Worm (Caenorhabditis elegans) whole organism, L4 larva: ENCODE results near the gene F52E4.5.
A peak's percentile ranks its signal among the peaks of the same experiment; 100 is the strongest.

Experiments used
- F10B5.3 ChIP-seq: sonication (generic microtip); optimal IDR thresholded peaks from 2 replicates; lab custom pipeline; 2016; ENCODE audit warnings: mild to moderate bottlenecking, missing genetic modification characterization, missing compliant biosample characterization
- F26F4.8 ChIP-seq: fragments of 200-800 bp; sonication (Bioruptor generic); conservative IDR thresholded peaks from 2 replicates; pipeline ENCODE4 v1.3.6; 2022; ENCODE audit warnings: missing genetic modification characterization, missing compliant biosample characterization
- F37D6.2 ChIP-seq: sonication (generic microtip); optimal IDR thresholded peaks from 2 replicates; lab custom pipeline; 2016; ENCODE audit warnings: mild to moderate bottlenecking, missing genetic modification characterization, missing compliant biosample characterization
- F44E2.7 ChIP-seq: fragments of 200-800 bp; sonication (Bioruptor generic); IDR thresholded peaks from 2 replicates; pipeline ENCODE4 v2.1.2; 2022; ENCODE audit warnings: missing genetic modification characterization, missing compliant biosample characterization
- T20F7.1 ChIP-seq: fragments of 200-800 bp; sonication (Bioruptor generic); optimal IDR thresholded peaks from 2 replicates; lab custom pipeline; 2018; ENCODE audit warnings: mild to moderate bottlenecking, missing genetic modification characterization, missing compliant biosample characterization
- T26A8.4 ChIP-seq: fragments of 200-800 bp; sonication (Bioruptor generic); IDR thresholded peaks from 2 replicates; pipeline ENCODE4 v1.3.6; 2022; ENCODE audit warnings: missing genetic modification characterization, missing compliant biosample characterization
- Y105C5A.15 ChIP-seq: fragments of 200-800 bp; sonication (Bioruptor generic); IDR thresholded peaks from 2 replicates; pipeline ENCODE4 v1.3.6; 2022; ENCODE audit warnings: missing genetic modification characterization, missing compliant biosample characterization
- ZK546.5 ChIP-seq, 2 experiments: sonication (generic microtip); optimal IDR thresholded peaks; 2 replicates each; lab custom pipeline; 2017; ENCODE audit warnings: missing biosample characterization in 2 of 2, missing genetic modification characterization in 2 of 2
- aha-1 ChIP-seq: fragments of 150-350 bp; peaks from one replicate; lab custom pipeline; 2014; ENCODE audit warnings: missing biosample characterization, missing genetic modification characterization
- arid-1 ChIP-seq: fragments of 200-800 bp; sonication (Bioruptor generic); conservative IDR thresholded peaks from 2 replicates; pipeline ENCODE4 v1.3.6; 2022; ENCODE audit warnings: missing genetic modification reagents, missing genetic modification characterization, missing compliant biosample characterization
- ctbp-1 ChIP-seq: fragments of 200-800 bp; sonication (Bioruptor generic); IDR thresholded peaks from 2 replicates; pipeline ENCODE4 v1.3.6; 2022; ENCODE audit warnings: missing genetic modification reagents, missing genetic modification characterization, missing compliant biosample characterization
- daf-16 ChIP-seq, 3 experiments: sonication (generic microtip); optimal IDR thresholded peaks; 2 replicates each; lab custom pipeline; 2016 to 2017; ENCODE audit warnings: missing genetic modification characterization in 3 of 3, missing genetic modification reagents in 3 of 3, mild to moderate bottlenecking in 2 of 3, missing compliant biosample characterization in 2 of 3, missing biosample characterization in 1 of 3, moderate library complexity in 1 of 3
- daf-19 ChIP-seq: fragments of 200-800 bp; sonication (Bioruptor generic); conservative IDR thresholded peaks from 2 replicates; pipeline ENCODE4 v1.3.6; 2022; ENCODE audit warnings: missing genetic modification characterization, missing compliant biosample characterization
- dmd-6 ChIP-seq: fragments of 200-800 bp; sonication (Bioruptor generic); IDR thresholded peaks from 2 replicates; pipeline ENCODE4 v1.3.6; 2022; ENCODE audit warnings: missing genetic modification reagents, missing genetic modification characterization, missing compliant biosample characterization
- dpl-1 ChIP-seq: fragments of 150-350 bp; optimal IDR thresholded peaks from 2 replicates; lab custom pipeline; 2014; ENCODE audit warnings: missing biosample characterization, missing genetic modification reagents, missing genetic modification characterization
- duxl-1 ChIP-seq: sonication (generic microtip); optimal IDR thresholded peaks from 2 replicates; lab custom pipeline; 2016; ENCODE audit warnings: mild to moderate bottlenecking, missing genetic modification characterization, moderate library complexity, missing compliant biosample characterization; ENCODE audit not compliant: poor library complexity
- dve-1 ChIP-seq: sonication (generic microtip); optimal IDR thresholded peaks from 2 replicates; lab custom pipeline; 2017; ENCODE audit warnings: antibody characterized with exemption, mild to moderate bottlenecking, missing genetic modification characterization, missing compliant biosample characterization; ENCODE audit not compliant: insufficient read depth
- gei-8 ChIP-seq: fragments of 200-800 bp; sonication (Bioruptor generic); optimal IDR thresholded peaks from 2 replicates; lab custom pipeline; 2018; ENCODE audit warnings: mild to moderate bottlenecking, missing genetic modification characterization, missing compliant biosample characterization
- hlh-11 ChIP-seq: fragments of 200-800 bp; sonication (Bioruptor generic); optimal IDR thresholded peaks from 2 replicates; lab custom pipeline; 2018; ENCODE audit warnings: mild to moderate bottlenecking, missing genetic modification characterization, missing compliant biosample characterization
- hlh-30 ChIP-seq: sonication (generic microtip); optimal IDR thresholded peaks from 2 replicates; lab custom pipeline; 2017; ENCODE audit warnings: antibody characterized with exemption, mild to moderate bottlenecking, missing genetic modification characterization, missing compliant biosample characterization; ENCODE audit not compliant: insufficient read depth
- lin-1 ChIP-seq: fragments of 200-800 bp; sonication (Bioruptor generic); IDR thresholded peaks from 2 replicates; pipeline ENCODE4 v1.3.6; 2022; ENCODE audit warnings: missing genetic modification reagents, missing genetic modification characterization, missing compliant biosample characterization
- lsy-2 ChIP-seq, 2 experiments: fragments of 150-350 bp in 1 of 2; sonication (generic microtip) in 1 of 2; optimal IDR thresholded peaks; 2 replicates each; lab custom pipeline; 2014 to 2017; ENCODE audit warnings: missing biosample characterization in 2 of 2, missing genetic modification characterization in 2 of 2
- madf-9 ChIP-seq: fragments of 200-800 bp; sonication (Bioruptor generic); conservative IDR thresholded peaks from 2 replicates; pipeline ENCODE4 v1.3.6; 2022; ENCODE audit warnings: missing genetic modification reagents, missing genetic modification characterization, missing compliant biosample characterization
- mdt-29 ChIP-seq: fragments of 200-800 bp; sonication (Bioruptor generic); IDR thresholded peaks from 2 replicates; pipeline ENCODE4 v1.3.6; 2022; ENCODE audit warnings: missing genetic modification reagents, missing genetic modification characterization, missing compliant biosample characterization
- mep-1 ChIP-seq: fragments of 150-350 bp; sonication (generic microtip); optimal IDR thresholded peaks from 3 replicates; lab custom pipeline; 2014; ENCODE audit warnings: missing biosample characterization, missing genetic modification characterization
- nhr-102 ChIP-seq: sonication (generic microtip); optimal IDR thresholded peaks from 2 replicates; lab custom pipeline; 2016; ENCODE audit warnings: mild to moderate bottlenecking, missing genetic modification characterization, moderate library complexity, missing compliant biosample characterization
- nhr-11 ChIP-seq: fragments of 150-350 bp; optimal IDR thresholded peaks from 2 replicates; lab custom pipeline; 2014; ENCODE audit warnings: missing biosample characterization, missing genetic modification characterization
- nhr-28 ChIP-seq: fragments of 150-350 bp; optimal IDR thresholded peaks from 2 replicates; lab custom pipeline; 2014; ENCODE audit warnings: missing biosample characterization, missing genetic modification characterization
- nhr-42 ChIP-seq: fragments of 200-800 bp; sonication (Bioruptor generic); IDR thresholded peaks from 2 replicates; pipeline ENCODE4 v1.3.6; 2022; ENCODE audit warnings: missing genetic modification characterization, missing compliant biosample characterization
- nhr-48 ChIP-seq: sonication (generic microtip); optimal IDR thresholded peaks from 2 replicates; lab custom pipeline; 2016; ENCODE audit warnings: mild to moderate bottlenecking, missing genetic modification characterization, missing compliant biosample characterization
- nhr-76 ChIP-seq: fragments of 150-350 bp; optimal IDR thresholded peaks from 2 replicates; lab custom pipeline; 2014; ENCODE audit warnings: missing biosample characterization, missing genetic modification characterization
- nhr-77 ChIP-seq: fragments of 150-350 bp; optimal IDR thresholded peaks from 2 replicates; lab custom pipeline; 2014; ENCODE audit warnings: missing biosample characterization, missing genetic modification characterization
- pha-4 ChIP-seq, 2 experiments: fragments of 150-350 bp in 1 of 2; fragments of 200-800 bp in 1 of 2; sonication (Bioruptor generic) in 1 of 2; IDR thresholded peaks in 1 of 2; optimal IDR thresholded peaks in 1 of 2; 2 replicates each; pipeline versions ENCODE4 v1.3.6 to Lab custom; 2014 to 2022; ENCODE audit warnings: missing genetic modification characterization in 2 of 2, missing genetic modification reagents in 2 of 2, missing biosample characterization in 1 of 2, missing compliant biosample characterization in 1 of 2
- php-3 ChIP-seq: fragments of 200-800 bp; sonication (Bioruptor generic); IDR thresholded peaks from 2 replicates; pipeline ENCODE4 v1.3.6; 2022; ENCODE audit warnings: missing genetic modification reagents, missing genetic modification characterization, missing compliant biosample characterization
- rbr-2 ChIP-seq: sonication (generic microtip); optimal IDR thresholded peaks from 2 replicates; lab custom pipeline; 2016; ENCODE audit warnings: missing genotype, missing genetic modification characterization, missing compliant biosample characterization
- saeg-2 ChIP-seq: fragments of 200-800 bp; sonication (Bioruptor generic); IDR thresholded peaks from 2 replicates; pipeline ENCODE4 v1.3.6; 2022; ENCODE audit warnings: missing genetic modification reagents, missing genetic modification characterization, missing compliant biosample characterization
- set-16 ChIP-seq: fragments of 200-800 bp; sonication (Bioruptor generic); IDR thresholded peaks from 2 replicates; pipeline ENCODE4 v1.3.6; 2022; ENCODE audit warnings: missing genetic modification reagents, missing genetic modification characterization, missing compliant biosample characterization
- spr-1 ChIP-seq: sonication (generic microtip); optimal IDR thresholded peaks from 2 replicates; lab custom pipeline; 2016; ENCODE audit warnings: mild to moderate bottlenecking, missing genetic modification characterization, missing compliant biosample characterization
- tra-1 ChIP-seq: fragments of 200-800 bp; sonication (Bioruptor generic); IDR thresholded peaks from 2 replicates; pipeline ENCODE4 v1.3.6; 2022; ENCODE audit warnings: missing genetic modification reagents, missing genetic modification characterization, missing compliant biosample characterization
- unc-62 ChIP-seq, 3 experiments: fragments of 150-350 bp in 1 of 3; sonication (generic microtip); optimal IDR thresholded peaks in 2 of 3; peaks in 1 of 3; 1 replicate in 1 of 3; 2 replicates in 2 of 3; lab custom pipeline; 2014 to 2017; ENCODE audit warnings: missing biosample characterization in 3 of 3, missing genetic modification characterization in 3 of 3, missing genetic modification reagents in 3 of 3, missing genotype in 1 of 3

F52E4.5 gene

DNA sequence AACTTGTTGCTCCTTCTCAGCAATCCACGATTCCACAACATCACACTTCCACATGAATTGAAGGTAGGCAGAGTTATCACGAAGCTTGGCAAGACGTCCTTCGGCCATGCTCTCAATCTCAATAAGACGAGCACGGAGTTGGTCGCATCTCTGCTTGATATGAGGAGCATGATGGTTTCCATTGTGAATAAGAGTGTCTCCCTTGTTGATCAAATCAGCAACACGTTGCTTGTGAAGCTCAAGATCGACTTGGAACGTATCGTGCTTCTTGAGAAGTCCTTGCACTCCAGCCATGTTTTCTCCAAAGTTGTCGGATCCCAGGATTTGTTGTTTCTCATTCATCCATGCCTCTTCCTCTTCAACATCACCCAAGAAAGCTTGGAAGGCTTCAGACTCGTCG, 32.5 kb upstream of the F52E4.5 start:
- TF ChIP-seq unc-62 (GFP tag; optimal IDR thresholded peaks at IDR 0.05 in 1 of 2; lab: Kevin White, UChicago) = peak in 1 of 2 experiments; percentile 94
- TF ChIP-seq unc-62 (tag; optimal IDR thresholded peaks at IDR 0.05; lab: Kevin White, UChicago) = no peak
- no peak for TF ChIP-seq F37D6.2

DNA sequence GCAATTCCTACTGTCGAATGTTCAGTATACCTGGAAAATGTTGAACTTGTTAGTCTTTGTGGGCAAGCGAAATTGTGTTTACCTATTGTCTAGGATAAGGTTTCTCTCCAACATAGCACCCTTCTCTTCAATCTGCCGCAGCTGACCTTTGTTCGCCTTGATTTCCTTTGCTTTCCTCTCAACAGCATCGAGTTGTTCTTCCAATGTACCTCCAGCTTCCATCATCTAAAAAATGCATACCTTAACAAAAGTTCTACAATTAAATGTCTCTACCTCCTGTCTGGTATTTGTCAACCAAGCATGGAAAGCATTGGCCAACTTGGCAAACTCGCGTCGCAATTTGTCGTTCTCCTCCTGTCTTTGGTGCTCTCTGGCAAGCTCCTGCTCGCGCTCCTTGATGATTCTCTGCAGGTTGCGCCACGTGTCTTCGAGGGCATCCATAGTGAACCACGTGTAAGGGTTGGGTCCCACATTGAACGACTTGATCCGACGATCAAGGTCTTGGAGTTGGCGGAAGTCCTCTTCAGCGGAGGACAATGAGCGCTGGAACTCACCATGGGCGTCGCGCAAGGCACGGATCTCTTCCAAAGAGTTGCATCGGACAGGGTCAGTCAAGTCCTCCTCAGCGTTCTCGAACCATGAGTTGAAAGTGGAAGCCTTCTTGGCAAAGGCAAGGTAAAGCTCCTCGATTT, 31.6 kb upstream of the F52E4.5 start:
- TF ChIP-seq nhr-102 (tag; lab: Kevin White, UChicago) (no peak), madf-9 (GFP tag; lab: Robert Waterston, UW) (no peak), set-16 (GFP tag; lab: Robert Waterston, UW) (peak; percentile 55), ctbp-1 (GFP tag; lab: Robert Waterston, UW) (no peak), unc-62 (GFP tag; optimal IDR thresholded peaks at IDR 0.05 in 1 of 2; lab: Kevin White, UChicago) (peak in 1 of 2 experiments; percentile 94), unc-62 (tag; optimal IDR thresholded peaks at IDR 0.05; lab: Kevin White, UChicago) (no peak), gei-8 (GFP tag; lab: Kevin White, UChicago) (no peak), Y105C5A.15 (GFP tag; lab: Robert Waterston, UW) (no peak), F26F4.8 (GFP tag; lab: Robert Waterston, UW) (no peak)

DNA sequence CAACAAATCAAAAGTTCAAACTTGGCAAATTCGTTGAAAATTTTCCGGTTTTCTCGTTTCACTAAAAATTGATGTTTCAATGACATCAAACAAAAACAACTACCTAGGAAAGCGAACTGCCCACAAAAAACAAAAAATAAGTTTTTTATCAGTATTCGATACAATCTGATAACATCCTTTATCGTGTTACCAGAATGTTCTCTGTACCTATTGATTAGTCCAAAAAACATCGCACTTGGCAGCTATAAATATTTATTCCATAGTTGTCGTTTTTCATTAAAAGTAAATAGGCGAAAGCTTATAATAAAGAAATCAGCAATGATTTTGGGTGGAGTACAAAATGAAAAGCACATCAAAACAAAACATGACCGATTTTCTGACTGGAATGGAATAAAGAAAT, 30.1 kb upstream of the F52E4.5 start:
- TF ChIP-seq saeg-2 (GFP tag; lab: Robert Waterston, UW) (0 out of 2 replicates have a peak, but pooled peaks have one; percentile 30), T20F7.1 (GFP tag; lab: Kevin White, UChicago) (no peak), spr-1 (tag; lab: Kevin White, UChicago) (no peak), arid-1 (GFP tag; lab: Robert Waterston, UW) (no peak), ZK546.5 (tag; optimal IDR thresholded peaks at IDR 0.05; lab: Kevin White, UChicago) (no peak), dmd-6 (peak; percentile 66), nhr-102 (tag; lab: Kevin White, UChicago) (peak; percentile 66), dve-1 (tag; lab: Kevin White, UChicago) (peak; percentile 88), nhr-42 (GFP tag; lab: Robert Waterston, UW) (no peak), dpl-1 (GFP tag; lab: Kevin White, UChicago) (no peak), duxl-1 (tag; lab: Kevin White, UChicago) (peak; percentile 40), hlh-30 (tag; lab: Kevin White, UChicago) (peak; percentile 13), mdt-29 (GFP tag; lab: Robert Waterston, UW) (peak; percentile 60; the same call in 1 of the 2 replicates), aha-1 (tag; lab: Kevin White, UChicago) (peak; percentile 88), nhr-77 (peak; percentile 13), F10B5.3 (tag; lab: Kevin White, UChicago) (no peak), lsy-2 (tag; optimal IDR thresholded peaks at IDR 0.05; lab: Kevin White, UChicago) (peak in 1 of 2 experiments; percentile 42), nhr-48 (peak; percentile 77), F44E2.7 (no peak), hlh-11 (tag; lab: Kevin White, UChicago) (peak; percentile 77), daf-19 (GFP tag; lab: Robert Waterston, UW) (no peak), rbr-2 (tag; lab: Kevin White, UChicago) (no peak), mep-1 (tag; lab: Kevin White, UChicago) (peak; percentile 66), F26F4.8 (GFP tag; lab: Robert Waterston, UW) (no peak), pha-4 (GFP tag; IDR thresholded peaks at IDR 0.05; lab: Robert Waterston, UW) (0 out of 2 replicates have a peak, but pooled peaks have one; percentile 24), pha-4 (tag; optimal IDR thresholded peaks at IDR 0.05; lab: Kevin White, UChicago) (no peak), php-3 (GFP tag; lab: Robert Waterston, UW) (peak; percentile 76), T26A8.4 (peak; percentile 8; the same call in 1 of the 2 replicates), tra-1 (GFP tag; lab: Robert Waterston, UW) (peak; percentile 72), lin-1 (0 out of 2 replicates have a peak, but pooled peaks have one; percentile 26), nhr-28 (tag; lab: Kevin White, UChicago) (peak; percentile 74), daf-16 (GFP tag; optimal IDR thresholded peaks at IDR 0.05; lab: Kevin White, UChicago) (peak in 1 of 2 experiments; percentile 48), daf-16 (tag; optimal IDR thresholded peaks at IDR 0.05; lab: Kevin White, UChicago) (peak; percentile 100), nhr-76 (tag; lab: Kevin White, UChicago) (no peak), nhr-11 (tag; lab: Kevin White, UChicago) (no peak)
